Worm (Caenorhabditis elegans) whole organism, L3 larva: Measurements from ENCODE around the gene unc-31.

Experiments
- ZK546.5 ChIP-seq: sonication (generic microtip); optimal IDR thresholded peaks from 2 replicates; lab custom pipeline; 2017; ENCODE audit warnings: missing biosample characterization, missing genetic modification characterization
- ceh-28 ChIP-seq: fragments of 150-350 bp; optimal IDR thresholded peaks from 2 replicates; lab custom pipeline; 2014; ENCODE audit warnings: missing biosample characterization, missing genetic modification reagents, missing genetic modification characterization
- egl-27 ChIP-seq: sonication (generic microtip); optimal IDR thresholded peaks from 4 replicates; lab custom pipeline; 2017; ENCODE audit warnings: missing biosample characterization, missing genetic modification reagents, missing genetic modification characterization
- elt-3 ChIP-seq, 3 experiments: fragments of 150-350 bp in 1 of 3; sonication (generic microtip) in 2 of 3; optimal IDR thresholded peaks; 2 replicates in 2 of 3; 4 replicates in 1 of 3; lab custom pipeline; 2014 to 2017; ENCODE audit warnings: missing biosample characterization in 3 of 3, missing genetic modification characterization in 3 of 3
- lin-15B ChIP-seq: fragments of 150-350 bp; optimal IDR thresholded peaks from 2 replicates; lab custom pipeline; 2014; ENCODE audit warnings: missing biosample characterization, missing genetic modification characterization
- nhr-76 ChIP-seq: fragments of 150-350 bp; sonication (generic microtip); optimal IDR thresholded peaks from 5 replicates; lab custom pipeline; 2014; ENCODE audit warnings: missing biosample characterization, missing genetic modification characterization
- snpc-4 ChIP-seq: fragments of 150-350 bp; optimal IDR thresholded peaks from 2 replicates; lab custom pipeline; 2014; ENCODE audit warnings: missing biosample characterization, missing genetic modification characterization
- tbx-2 ChIP-seq: sonication (generic microtip); optimal IDR thresholded peaks from 2 replicates; lab custom pipeline; 2016; ENCODE audit warnings: mild to moderate bottlenecking, missing genetic modification characterization, missing compliant biosample characterization

ce11 chrIV:12762782-12763181, 10.9 kb upstream of the unc-31 start:
- TF ChIP-seq egl-27 (tag; lab: Kevin White, UChicago) = no peak
- no peak for TF ChIP-seq ZK546.5 (tag; lab: Kevin White, UChicago)
- no peak for TF ChIP-seq nhr-76 (tag; lab: Kevin White, UChicago)
- TF ChIP-seq lin-15B (tag; lab: Kevin White, UChicago) = no peak
- no peak for TF ChIP-seq tbx-2
- TF ChIP-seq elt-3 (tag; optimal IDR thresholded peaks at IDR 0.05; lab: Kevin White, UChicago) = no peak
- TF ChIP-seq snpc-4 (tag; lab: Kevin White, UChicago) = no peak
- TF ChIP-seq ceh-28 (tag; lab: Kevin White, UChicago) = no peak
